Worm (Caenorhabditis elegans): ENCODE data around the gene T26C5.3.

The T26C5.3 gene

DNA sequence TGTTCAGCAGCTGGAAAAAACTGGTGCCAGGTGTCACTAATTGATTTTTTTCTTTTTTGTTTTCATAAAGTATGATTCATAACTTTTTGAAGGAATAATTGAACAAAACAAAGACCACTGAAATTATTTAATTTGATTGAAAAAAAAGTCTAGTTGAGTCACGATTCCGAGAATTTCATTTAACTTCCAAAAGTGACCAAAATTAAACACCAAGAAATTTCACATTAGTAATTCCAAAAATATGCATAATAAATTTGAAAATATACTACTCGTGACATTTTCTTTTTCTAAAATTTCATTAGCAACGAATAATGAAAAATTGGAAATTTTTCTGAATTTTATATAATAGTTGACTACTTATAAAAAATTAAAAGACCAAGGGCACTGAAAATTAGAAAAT lies 45.7 kb downstream of the T26C5.3 start:
- no peak for TF ChIP-seq ceh-36 (tag; optimal IDR thresholded peaks at IDR 0.05)

DNA sequence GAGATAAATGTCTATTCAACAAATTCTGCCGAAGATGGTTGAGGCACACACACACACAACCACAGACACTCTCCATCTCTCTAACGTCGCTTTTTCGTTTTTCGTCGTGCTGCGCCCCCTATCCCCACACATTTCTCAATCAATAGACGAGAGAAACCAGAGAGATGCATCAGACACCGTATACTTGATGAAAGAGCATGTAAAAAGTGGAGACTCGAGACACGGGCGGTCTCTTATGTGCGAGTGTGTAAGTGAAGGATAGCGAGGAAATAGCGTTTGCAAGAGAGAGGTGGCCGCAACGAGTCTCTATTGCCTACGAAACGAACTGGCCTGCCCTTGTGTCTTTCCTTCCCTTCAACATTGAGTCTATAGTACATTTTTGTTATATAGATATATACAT lies 46.4 kb downstream of the T26C5.3 start:
- TF ChIP-seq F13C5.2 (tag; optimal IDR thresholded peaks at IDR 0.05) (peak; percentile 72), hmg-4 (GFP tag; optimal IDR thresholded peaks at IDR 0.05) (peak; percentile 90), ama-1 (optimal IDR thresholded peaks at IDR 0.05) (no peak), sea-1 (GFP tag; conservative IDR thresholded peaks at IDR 0.05) (0 out of 2 replicates have a peak, but pooled peaks have one; percentile 38)

DNA sequence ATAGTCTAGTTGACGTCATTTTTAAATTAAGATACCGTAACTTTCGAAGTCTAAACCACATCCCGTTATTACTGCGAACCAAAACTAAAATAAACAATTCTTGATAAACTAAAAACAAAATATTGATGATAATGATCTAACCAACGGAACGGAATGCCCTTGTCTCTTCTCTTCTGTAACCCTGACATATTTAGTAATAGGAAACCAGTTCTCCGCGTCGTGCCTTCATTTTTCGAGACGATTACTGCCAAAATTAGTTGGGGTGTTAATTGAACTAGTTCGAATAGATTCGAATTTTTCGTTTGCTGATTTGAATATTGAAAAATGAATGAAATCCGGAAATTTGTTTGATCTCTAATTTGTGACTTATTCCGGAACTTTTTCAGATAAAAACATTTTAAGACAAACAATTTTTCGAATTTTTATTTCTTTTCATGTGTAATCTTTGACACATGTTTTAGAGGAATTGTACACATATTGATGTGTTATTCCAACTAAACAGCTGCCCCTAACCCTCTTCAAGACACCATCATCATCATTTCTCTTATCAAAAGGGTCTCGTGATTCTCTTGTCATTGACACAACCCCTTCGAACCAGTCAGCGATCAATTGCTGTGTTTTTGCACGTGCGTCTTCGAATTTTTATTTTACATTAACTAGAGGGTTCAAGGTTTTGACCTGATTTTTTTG lies 47.4 kb downstream of the T26C5.3 start:
- TF ChIP-seq tbx-11 (GFP tag; IDR thresholded peaks at IDR 0.05) (0 out of 2 replicates have a peak, but pooled peaks have one; percentile 11), hmbx-1 (tag; optimal IDR thresholded peaks at IDR 0.05) (no peak), tbx-37 (GFP tag; conservative IDR thresholded peaks at IDR 0.05) (no peak)

DNA sequence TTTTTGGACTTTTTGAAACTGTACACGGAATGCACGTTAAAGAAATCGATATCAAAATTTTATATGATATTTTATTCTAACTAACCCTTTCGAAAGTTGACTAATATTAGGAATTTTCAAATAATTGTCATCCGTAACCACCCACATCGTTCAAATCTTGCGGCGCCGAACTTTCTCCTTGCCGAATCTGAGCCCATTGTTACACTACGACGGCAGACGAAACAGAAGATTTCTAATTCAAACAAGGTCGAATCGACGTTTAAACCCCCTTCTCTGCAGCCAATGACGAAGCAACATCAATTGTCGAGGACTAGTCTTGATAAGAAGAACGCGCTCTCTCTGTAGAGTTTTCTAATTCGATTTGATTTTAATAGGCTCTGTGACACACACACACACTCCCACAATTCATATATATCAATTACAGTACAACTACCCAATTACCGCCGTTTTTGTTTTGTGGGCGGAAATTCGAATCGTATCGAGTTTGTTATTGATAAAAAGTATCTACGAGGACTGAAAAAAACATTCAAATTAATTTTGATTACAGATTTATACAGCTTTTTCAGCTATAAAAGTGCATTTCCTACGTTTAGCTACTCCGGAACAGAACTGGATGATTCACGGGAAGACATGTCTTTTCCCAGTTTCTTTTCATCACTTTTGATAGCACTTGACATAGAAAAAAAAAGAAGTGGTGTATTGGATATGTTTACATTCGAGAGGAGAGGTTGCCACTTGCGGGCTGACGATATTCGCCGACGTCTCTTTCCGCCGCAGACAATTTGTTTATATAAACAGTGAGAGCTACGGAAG lies 48.2 kb downstream of the T26C5.3 start:
- TF ChIP-seq ceh-36 (tag; optimal IDR thresholded peaks at IDR 0.05) (no peak), hmbx-1 (tag; optimal IDR thresholded peaks at IDR 0.05) (no peak), hmg-4 (GFP tag; optimal IDR thresholded peaks at IDR 0.05) (no peak), aly-1 (tag; optimal IDR thresholded peaks at IDR 0.05) (no peak), flt-1 (GFP tag; IDR thresholded peaks at IDR 0.05) (no peak), pes-1 (GFP tag; IDR thresholded peaks at IDR 0.05) (no peak), sea-1 (GFP tag; conservative IDR thresholded peaks at IDR 0.05) (0 out of 2 replicates have a peak, but pooled peaks have one; percentile 6), ets-7 (tag; optimal IDR thresholded peaks at IDR 0.05) (no peak), tbx-37 (GFP tag; conservative IDR thresholded peaks at IDR 0.05) (0 out of 2 replicates have a peak, but pooled peaks have one; percentile 10), F13C5.2 (tag; optimal IDR thresholded peaks at IDR 0.05) (no peak), scrt-1 (GFP tag; IDR thresholded peaks at IDR 0.05) (no peak), tra-4 (tag; optimal IDR thresholded peaks at IDR 0.05) (no peak), ama-1 (optimal IDR thresholded peaks at IDR 0.05) (no peak), B0310.2 (tag; optimal IDR thresholded peaks at IDR 0.05) (no peak), tbx-11 (GFP tag; IDR thresholded peaks at IDR 0.05) (no peak), ceh-13 (GFP tag; optimal IDR thresholded peaks at IDR 0.05) (no peak)

DNA sequence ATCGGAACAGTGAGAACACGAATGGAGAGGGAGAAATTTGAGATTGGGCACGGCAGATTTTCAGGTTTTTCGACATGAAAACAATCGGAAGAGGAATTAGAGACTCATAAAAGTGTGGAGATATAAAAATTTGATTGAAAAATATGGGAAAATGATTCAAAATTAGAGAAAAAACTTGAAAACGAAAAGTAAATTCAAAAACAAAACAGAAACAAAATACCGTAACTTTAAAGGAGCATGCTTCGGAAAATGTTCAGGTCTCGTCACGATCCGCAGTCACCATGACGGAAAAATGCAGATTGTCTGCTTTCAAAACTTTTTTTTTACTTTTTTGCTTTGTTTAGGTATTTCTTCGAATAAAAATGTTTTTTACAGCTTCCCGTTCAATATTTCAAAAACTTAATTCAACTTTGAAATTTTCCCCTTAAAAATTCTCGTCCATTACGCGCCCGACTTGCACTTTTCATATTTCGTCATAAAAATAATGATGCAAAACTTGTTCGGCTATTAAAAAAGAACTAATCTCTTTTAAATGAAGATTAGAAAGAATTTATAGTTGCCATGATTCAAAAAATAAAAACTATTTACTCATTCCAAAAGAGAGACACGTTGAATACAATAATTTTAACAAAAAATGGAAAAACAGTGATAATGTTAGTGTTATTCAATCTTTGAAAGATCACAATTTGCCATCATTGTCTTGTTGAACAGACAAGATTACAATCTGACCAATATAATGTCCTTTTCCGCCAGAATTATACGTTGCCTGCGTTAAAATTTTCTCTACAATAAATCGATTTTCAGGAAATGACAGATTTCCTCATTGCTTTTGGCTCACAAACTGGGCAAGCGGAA lies 49.0 kb downstream of the T26C5.3 start, which contains the start of gene mtrr-1:
mtrr-1 (plus strand) TSS at position 805 of the 855 bp plus-strand sequence.
- TF ChIP-seq tra-4 (tag; optimal IDR thresholded peaks at IDR 0.05): no peak
- no peak for TF ChIP-seq pes-1 (GFP tag; IDR thresholded peaks at IDR 0.05)
- TF ChIP-seq aly-1 (tag; optimal IDR thresholded peaks at IDR 0.05): no peak

DNA sequence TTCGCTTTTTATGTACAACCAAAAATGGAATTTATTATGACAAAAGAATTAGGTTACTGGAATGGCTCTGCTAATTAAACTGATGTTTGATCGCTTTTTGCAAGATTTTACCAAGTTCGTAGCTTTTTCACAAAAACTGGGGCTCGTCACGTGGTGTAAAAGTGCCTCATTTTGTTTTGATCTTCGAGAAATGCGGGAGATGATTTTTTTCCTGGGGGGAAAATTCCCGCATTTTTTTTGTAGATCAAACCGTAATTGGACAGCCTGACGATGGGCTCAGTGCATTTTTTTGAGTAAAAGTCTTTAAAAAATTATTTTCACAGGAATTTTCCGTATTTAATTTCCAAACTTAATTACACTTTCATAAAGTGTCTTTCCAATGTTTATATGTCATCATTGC lies 52.7 kb downstream of the T26C5.3 start:
- TF ChIP-seq tbx-11 (GFP tag; IDR thresholded peaks at IDR 0.05) (no peak), scrt-1 (GFP tag; IDR thresholded peaks at IDR 0.05) (no peak), hnd-1 (tag; optimal IDR thresholded peaks at IDR 0.05) (no peak), hmbx-1 (tag; optimal IDR thresholded peaks at IDR 0.05) (no peak), B0310.2 (tag; optimal IDR thresholded peaks at IDR 0.05) (no peak), ama-1 (optimal IDR thresholded peaks at IDR 0.05) (no peak), F13C5.2 (tag; optimal IDR thresholded peaks at IDR 0.05) (no peak), ceh-13 (GFP tag; optimal IDR thresholded peaks at IDR 0.05) (no peak), hmg-4 (GFP tag; optimal IDR thresholded peaks at IDR 0.05) (no peak), flt-1 (GFP tag; IDR thresholded peaks at IDR 0.05) (no peak), ceh-36 (tag; optimal IDR thresholded peaks at IDR 0.05) (no peak), ets-7 (tag; optimal IDR thresholded peaks at IDR 0.05) (no peak), tbx-37 (GFP tag; conservative IDR thresholded peaks at IDR 0.05) (no peak), aly-1 (tag; optimal IDR thresholded peaks at IDR 0.05) (no peak), pes-1 (GFP tag; IDR thresholded peaks at IDR 0.05) (no peak), tra-4 (tag; optimal IDR thresholded peaks at IDR 0.05) (no peak), sea-1 (GFP tag; conservative IDR thresholded peaks at IDR 0.05) (no peak)

DNA sequence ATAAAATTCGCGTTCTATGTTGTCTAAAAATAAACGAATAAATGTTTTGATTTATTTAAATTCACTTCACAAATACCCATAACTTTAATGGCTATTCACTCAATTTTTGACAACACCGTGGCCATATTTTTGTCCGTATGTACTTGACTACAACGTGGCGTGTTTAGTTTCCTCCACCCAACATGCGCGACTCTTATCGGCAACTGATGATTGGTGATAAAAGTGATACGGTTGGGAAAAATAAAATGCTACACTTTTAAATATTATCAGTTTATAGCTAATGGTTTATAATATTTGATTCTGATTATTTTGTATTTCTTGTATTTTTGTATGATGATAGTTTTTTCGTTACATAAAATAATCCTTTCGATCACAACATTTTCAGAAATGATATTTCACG lies 55.2 kb downstream of the T26C5.3 start, which contains the start of gene acs-7:
acs-7 (plus strand) TSS at position 386 of the 400 bp plus-strand sequence.
- TF ChIP-seq flt-1 (GFP tag; IDR thresholded peaks at IDR 0.05) (no peak), ama-1 (optimal IDR thresholded peaks at IDR 0.05) (no peak), aly-1 (tag; optimal IDR thresholded peaks at IDR 0.05) (no peak), ceh-36 (tag; optimal IDR thresholded peaks at IDR 0.05) (no peak), B0310.2 (tag; optimal IDR thresholded peaks at IDR 0.05) (no peak), ceh-13 (GFP tag; optimal IDR thresholded peaks at IDR 0.05) (no peak), pes-1 (GFP tag; IDR thresholded peaks at IDR 0.05) (no peak), hmg-4 (GFP tag; optimal IDR thresholded peaks at IDR 0.05) (no peak), F13C5.2 (tag; optimal IDR thresholded peaks at IDR 0.05) (no peak)

All from whole organism, early embryonic.